Worm (Caenorhabditis elegans) whole organism, L2 larva: ENCODE results near the gene skr-7.

Experiments used
- C34F6.9 ChIP-seq: fragments of 150-350 bp; optimal IDR thresholded peaks from 2 replicates; lab custom pipeline; 2014; ENCODE audit warnings: missing biosample characterization, missing genetic modification characterization
- F13H6.1 ChIP-seq: sonication (generic microtip); optimal IDR thresholded peaks from 2 replicates; lab custom pipeline; 2016; ENCODE audit warnings: missing genetic modification characterization, missing compliant biosample characterization
- R02D3.7 ChIP-seq: fragments of 150-350 bp; optimal IDR thresholded peaks from 2 replicates; lab custom pipeline; 2014; ENCODE audit warnings: missing biosample characterization, missing genetic modification characterization
- Y55F3AM.14 ChIP-seq: fragments of 200-800 bp; sonication (Bioruptor generic); optimal IDR thresholded peaks from 2 replicates; lab custom pipeline; 2018; ENCODE audit warnings: mild to moderate bottlenecking, missing genetic modification characterization, missing compliant biosample characterization
- ZK546.5 ChIP-seq: sonication (generic microtip); optimal IDR thresholded peaks from 2 replicates; lab custom pipeline; 2017; ENCODE audit warnings: missing biosample characterization, missing genetic modification characterization
- alr-1 ChIP-seq: fragments of 150-350 bp; optimal IDR thresholded peaks from 2 replicates; lab custom pipeline; 2014; ENCODE audit warnings: missing biosample characterization, missing genetic modification characterization
- aly-2 ChIP-seq: fragments of 150-350 bp; optimal IDR thresholded peaks from 2 replicates; lab custom pipeline; 2014; ENCODE audit warnings: missing biosample characterization, missing genetic modification characterization
- blmp-1 ChIP-seq: sonication (generic microtip); optimal IDR thresholded peaks from 2 replicates; lab custom pipeline; 2017; ENCODE audit warnings: missing genetic modification characterization, mild to moderate bottlenecking, missing compliant biosample characterization, antibody characterized with exemption, moderate library complexity; ENCODE audit not compliant: insufficient read depth
- ceh-82 ChIP-seq: fragments of 150-350 bp; optimal IDR thresholded peaks from 2 replicates; lab custom pipeline; 2014; ENCODE audit warnings: missing biosample characterization, missing genetic modification characterization
- crh-2 ChIP-seq: sonication (generic microtip); optimal IDR thresholded peaks from 2 replicates; lab custom pipeline; 2017; ENCODE audit warnings: missing biosample characterization, missing genetic modification characterization
- dmd-4 ChIP-seq: sonication (generic microtip); optimal IDR thresholded peaks from 2 replicates; lab custom pipeline; 2017; ENCODE audit warnings: missing biosample characterization, missing genetic modification characterization
- egl-27 ChIP-seq: sonication (generic microtip); optimal IDR thresholded peaks from 3 replicates; lab custom pipeline; 2017; ENCODE audit warnings: missing biosample characterization, missing genetic modification reagents, missing genetic modification characterization
- elt-1 ChIP-seq: fragments of 150-350 bp; optimal IDR thresholded peaks from 2 replicates; lab custom pipeline; 2014; ENCODE audit warnings: missing biosample characterization, missing genetic modification characterization
- elt-3 ChIP-seq: sonication (generic microtip); optimal IDR thresholded peaks from 2 replicates; lab custom pipeline; 2017; ENCODE audit warnings: missing biosample characterization, missing genetic modification characterization
- fos-1 ChIP-seq: fragments of 150-350 bp; optimal IDR thresholded peaks from 2 replicates; lab custom pipeline; 2014; ENCODE audit warnings: missing biosample characterization, missing genetic modification characterization
- gmeb-1 ChIP-seq: fragments of 150-350 bp; optimal IDR thresholded peaks from 2 replicates; lab custom pipeline; 2014; ENCODE audit warnings: missing biosample characterization, missing genetic modification characterization
- lin-11 ChIP-seq: fragments of 150-350 bp; sonication (generic microtip); optimal IDR thresholded peaks from 2 replicates; lab custom pipeline; 2014; ENCODE audit warnings: missing biosample characterization, missing genetic modification characterization, inconsistent platforms, mixed read lengths
- lin-13 ChIP-seq: fragments of 150-350 bp; optimal IDR thresholded peaks from 2 replicates; lab custom pipeline; 2014; ENCODE audit warnings: missing biosample characterization, missing genetic modification reagents, missing genetic modification characterization
- lin-39 ChIP-seq: fragments of 150-350 bp; optimal IDR thresholded peaks from 2 replicates; lab custom pipeline; 2014; ENCODE audit warnings: missing biosample characterization, missing genetic modification reagents, missing genetic modification characterization
- mab-5 ChIP-seq: fragments of 150-350 bp; optimal IDR thresholded peaks from 2 replicates; lab custom pipeline; 2014; ENCODE audit warnings: missing biosample characterization, missing genetic modification characterization
- mbf-1 ChIP-seq: sonication (generic microtip); optimal IDR thresholded peaks from 2 replicates; lab custom pipeline; 2017; ENCODE audit warnings: missing biosample characterization, missing genetic modification characterization
- mdl-1 ChIP-seq, 2 experiments: fragments of 150-350 bp in 1 of 2; sonication (generic microtip) in 1 of 2; optimal IDR thresholded peaks; 2 replicates each; lab custom pipeline; 2017; ENCODE audit warnings: missing biosample characterization in 2 of 2, missing genetic modification characterization in 2 of 2
- nhr-11 ChIP-seq: fragments of 150-350 bp; optimal IDR thresholded peaks from 2 replicates; lab custom pipeline; 2014; ENCODE audit warnings: missing biosample characterization, missing genetic modification characterization
- nhr-12 ChIP-seq: fragments of 150-350 bp; optimal IDR thresholded peaks from 2 replicates; lab custom pipeline; 2014; ENCODE audit warnings: missing biosample characterization, missing genetic modification characterization
- nhr-129 ChIP-seq: fragments of 150-350 bp; optimal IDR thresholded peaks from 2 replicates; lab custom pipeline; 2014; ENCODE audit warnings: missing biosample characterization, missing genetic modification characterization
- nhr-21 ChIP-seq: fragments of 150-350 bp; optimal IDR thresholded peaks from 2 replicates; lab custom pipeline; 2014; ENCODE audit warnings: missing biosample characterization, missing genetic modification characterization
- nhr-23 ChIP-seq: fragments of 150-350 bp; optimal IDR thresholded peaks from 2 replicates; lab custom pipeline; 2014; ENCODE audit warnings: missing biosample characterization, missing genetic modification reagents, missing genetic modification characterization
- nhr-25 ChIP-seq: fragments of 150-350 bp; sonication (generic microtip); optimal IDR thresholded peaks from 3 replicates; lab custom pipeline; 2014; ENCODE audit warnings: missing biosample characterization, missing genetic modification characterization
- nhr-6 ChIP-seq: fragments of 150-350 bp; optimal IDR thresholded peaks from 2 replicates; lab custom pipeline; 2014; ENCODE audit warnings: missing biosample characterization, missing genetic modification characterization
- nhr-77 ChIP-seq: fragments of 150-350 bp; optimal IDR thresholded peaks from 2 replicates; lab custom pipeline; 2014; ENCODE audit warnings: missing biosample characterization, missing genetic modification characterization
- peb-1 ChIP-seq: fragments of 150-350 bp; optimal IDR thresholded peaks from 2 replicates; lab custom pipeline; 2014; ENCODE audit warnings: missing biosample characterization, missing genetic modification characterization
- sem-4 ChIP-seq: fragments of 150-350 bp; optimal IDR thresholded peaks from 2 replicates; lab custom pipeline; 2014; ENCODE audit warnings: missing biosample characterization, missing genetic modification reagents, missing genetic modification characterization
- skn-1 ChIP-seq: sonication (generic microtip); optimal IDR thresholded peaks from 2 replicates; lab custom pipeline; 2017; ENCODE audit warnings: missing biosample characterization, missing genetic modification characterization
- sma-3 ChIP-seq: sonication (generic microtip); optimal IDR thresholded peaks from 2 replicates; lab custom pipeline; 2016; ENCODE audit warnings: missing genetic modification reagents, missing genetic modification characterization, missing compliant biosample characterization
- unc-39 ChIP-seq: fragments of 150-350 bp; optimal IDR thresholded peaks from 2 replicates; lab custom pipeline; 2014; ENCODE audit warnings: missing biosample characterization, missing genetic modification characterization
- ztf-1 ChIP-seq: fragments of 200-800 bp; sonication (Bioruptor generic); conservative IDR thresholded peaks from 2 replicates; pipeline ENCODE4 v1.3.6; 2022; ENCODE audit warnings: missing genetic modification characterization, missing compliant biosample characterization
- ztf-11 ChIP-seq: sonication (generic microtip); optimal IDR thresholded peaks from 2 replicates; lab custom pipeline; 2017; ENCODE audit warnings: missing biosample characterization, missing genetic modification characterization

The skr-7 gene

DNA sequence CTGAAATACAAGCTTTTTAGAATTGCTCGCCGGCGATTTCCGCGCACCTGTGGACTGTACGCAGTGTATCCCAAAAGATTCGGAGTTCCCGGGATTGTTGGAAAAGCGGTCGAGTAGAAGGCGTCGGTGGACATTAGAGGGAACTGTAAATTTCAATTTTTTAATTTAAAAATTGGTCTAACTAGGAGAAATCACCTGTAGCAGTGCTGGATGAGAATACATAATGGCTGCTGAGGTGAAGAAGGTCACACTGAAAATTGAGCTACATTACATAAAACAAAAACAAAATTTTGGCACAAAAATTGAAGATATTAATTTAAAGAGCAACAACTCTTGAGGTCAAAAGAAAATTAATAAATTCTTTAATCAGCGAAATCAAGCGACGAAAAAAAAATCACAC, 47.6 kb upstream of the skr-7 start, which contains the start of gene neg-1:
TSS of gene neg-1 (minus strand) at position 250 of the 400 bp plus-strand sequence.
- TF ChIP-seq C34F6.9, result no peak
- TF ChIP-seq lin-11 (tag; lab: Kevin White, UChicago), result no peak
- TF ChIP-seq nhr-77, result no peak
- no peak for TF ChIP-seq aly-2 (tag; lab: Kevin White, UChicago)
- no peak for TF ChIP-seq gmeb-1 (tag; lab: Kevin White, UChicago)
- TF ChIP-seq alr-1 (tag; lab: Kevin White, UChicago), result no peak
- TF ChIP-seq nhr-25, result no peak
- TF ChIP-seq fos-1, result no peak
- no peak for TF ChIP-seq nhr-21
- no peak for TF ChIP-seq Y55F3AM.14 (GFP tag; lab: Kevin White, UChicago)
- TF ChIP-seq ceh-82 (tag; lab: Kevin White, UChicago), result no peak
- no peak for TF ChIP-seq mdl-1 (tag; optimal IDR thresholded peaks at IDR 0.05; lab: Kevin White, UChicago)
- TF ChIP-seq mbf-1, result no peak
- no peak for TF ChIP-seq ztf-1 (GFP tag; lab: Robert Waterston, UW)
- no peak for TF ChIP-seq nhr-6
- TF ChIP-seq peb-1, result no peak

DNA sequence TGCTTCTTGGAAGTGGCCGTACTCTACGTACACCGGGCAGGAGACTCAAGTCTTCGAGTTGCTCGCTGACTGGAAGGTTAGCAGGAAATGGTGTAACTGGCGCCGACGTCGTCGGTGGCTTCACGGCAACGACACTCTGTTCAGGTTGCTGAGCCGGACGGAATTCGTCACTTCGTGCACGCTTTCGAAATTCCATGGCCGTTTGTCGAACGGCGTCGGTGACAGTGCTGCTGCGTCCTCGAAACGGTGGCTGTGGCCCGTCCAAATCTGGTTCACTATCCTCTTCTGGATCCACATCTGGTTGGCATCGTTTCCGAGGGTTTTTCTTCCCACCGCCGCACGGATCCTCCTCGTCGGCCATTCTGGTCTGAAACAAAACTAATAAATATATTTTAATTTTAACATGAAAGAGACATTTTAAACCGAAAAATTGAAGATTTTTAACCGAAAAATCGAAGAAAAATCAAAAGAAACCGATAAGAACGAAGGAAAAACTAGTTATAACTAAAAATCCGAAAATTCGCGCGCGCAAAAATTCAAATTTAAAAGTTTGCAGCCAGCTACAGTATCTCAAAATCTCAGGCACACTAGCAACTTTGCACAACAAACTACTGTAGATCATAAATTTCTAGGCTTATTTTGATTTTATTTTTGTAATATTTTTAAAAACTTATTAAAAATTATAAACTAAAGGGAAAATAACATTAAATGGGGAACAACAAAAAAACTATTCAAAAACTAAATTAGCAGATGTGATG, 46.2 kb upstream of the skr-7 start, which contains the start of gene F32D1.7:
TSS of gene F32D1.7 (minus strand) at position 367 of the 758 bp plus-strand sequence.
- no peak for TF ChIP-seq mab-5 (tag; lab: Kevin White, UChicago)
- TF ChIP-seq sem-4 (tag; lab: Kevin White, UChicago), result no peak
- no peak for TF ChIP-seq elt-1
- TF ChIP-seq mdl-1 (tag; optimal IDR thresholded peaks at IDR 0.05; lab: Kevin White, UChicago), result no peak
- no peak for TF ChIP-seq nhr-12 (tag; lab: Kevin White, UChicago)
- TF ChIP-seq nhr-25, result no peak
- no peak for TF ChIP-seq ZK546.5 (tag; lab: Kevin White, UChicago)
- no peak for TF ChIP-seq ceh-82 (tag; lab: Kevin White, UChicago)
- TF ChIP-seq skn-1 (tag; lab: Kevin White, UChicago), result no peak
- TF ChIP-seq lin-11 (tag; lab: Kevin White, UChicago), result no peak
- no peak for TF ChIP-seq elt-3 (tag; lab: Kevin White, UChicago)
- TF ChIP-seq nhr-77, result no peak

DNA sequence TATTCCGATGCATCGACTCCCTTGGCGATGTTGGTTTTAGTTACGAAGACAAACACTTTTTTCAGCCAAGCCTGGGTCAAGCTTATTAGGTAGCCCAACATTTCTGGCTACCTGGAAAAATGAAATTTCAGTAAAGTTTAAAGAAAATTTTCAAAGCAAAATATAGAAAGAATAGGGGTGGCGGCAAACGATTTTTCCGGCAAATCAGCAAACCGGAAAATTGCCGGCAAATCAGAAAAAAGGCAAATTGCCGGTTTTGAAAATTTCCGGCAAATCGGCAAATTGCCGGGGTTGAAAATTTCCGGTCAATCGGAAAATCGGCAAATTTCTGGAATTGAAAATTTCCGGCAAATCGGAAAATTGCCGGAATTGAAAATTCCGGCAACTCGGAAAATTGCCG, 44.6 kb upstream of the skr-7 start, which contains the start of gene F32D1.8:
TSS of gene F32D1.8 (minus strand) at position 101 of the 400 bp plus-strand sequence.
- TF ChIP-seq ztf-11 (tag; lab: Kevin White, UChicago) (no peak), sma-3 (GFP tag; lab: Kevin White, UChicago) (no peak), lin-11 (tag; lab: Kevin White, UChicago) (no peak), nhr-77 (no peak), lin-13 (GFP tag; lab: Kevin White, UChicago) (no peak), blmp-1 (tag; lab: Kevin White, UChicago) (no peak), nhr-21 (no peak), nhr-25 (no peak), mab-5 (tag; lab: Kevin White, UChicago) (no peak), nhr-11 (tag; lab: Kevin White, UChicago) (no peak), dmd-4 (tag; lab: Kevin White, UChicago) (no peak), gmeb-1 (tag; lab: Kevin White, UChicago) (no peak), sem-4 (tag; lab: Kevin White, UChicago) (no peak), F13H6.1 (tag; lab: Kevin White, UChicago) (no peak), Y55F3AM.14 (GFP tag; lab: Kevin White, UChicago) (no peak), nhr-23 (tag; lab: Kevin White, UChicago) (no peak), lin-39 (tag; lab: Kevin White, UChicago) (no peak), ztf-1 (GFP tag; lab: Robert Waterston, UW) (no peak), R02D3.7 (tag; lab: Kevin White, UChicago) (no peak)

DNA sequence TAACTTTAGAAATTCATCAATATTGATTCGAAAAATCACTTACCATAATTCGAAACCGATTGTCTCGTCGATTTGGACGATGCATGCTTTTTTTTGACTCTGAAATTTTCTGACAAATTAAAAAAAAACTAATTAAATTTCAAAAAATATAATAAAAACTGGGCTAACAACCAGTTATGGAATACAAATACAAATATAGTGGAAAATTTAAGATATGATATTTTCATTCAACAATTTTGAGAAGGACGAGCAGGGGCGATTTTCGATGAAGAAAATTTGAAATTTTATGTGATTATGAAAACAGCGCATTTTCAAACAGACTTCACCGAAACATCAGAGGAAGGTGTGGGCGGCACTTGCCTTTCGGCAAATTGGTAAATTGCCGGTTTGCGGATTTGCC, 39.9 kb upstream of the skr-7 start, which contains the start of gene F13A2.1:
TSS of gene F13A2.1 (minus strand) at position 101 of the 400 bp plus-strand sequence.
- TF ChIP-seq crh-2 (tag; lab: Kevin White, UChicago) (no peak), unc-39 (no peak), egl-27 (tag; lab: Kevin White, UChicago) (no peak), nhr-129 (tag; lab: Kevin White, UChicago) (no peak), ztf-1 (GFP tag; lab: Robert Waterston, UW) (no peak), F13H6.1 (tag; lab: Kevin White, UChicago) (no peak), nhr-12 (tag; lab: Kevin White, UChicago) (no peak), elt-3 (tag; lab: Kevin White, UChicago) (no peak), Y55F3AM.14 (GFP tag; lab: Kevin White, UChicago) (no peak)
